Worm (Caenorhabditis elegans): ENCODE data around the gene srj-24.

srj-24 gene

DNA sequence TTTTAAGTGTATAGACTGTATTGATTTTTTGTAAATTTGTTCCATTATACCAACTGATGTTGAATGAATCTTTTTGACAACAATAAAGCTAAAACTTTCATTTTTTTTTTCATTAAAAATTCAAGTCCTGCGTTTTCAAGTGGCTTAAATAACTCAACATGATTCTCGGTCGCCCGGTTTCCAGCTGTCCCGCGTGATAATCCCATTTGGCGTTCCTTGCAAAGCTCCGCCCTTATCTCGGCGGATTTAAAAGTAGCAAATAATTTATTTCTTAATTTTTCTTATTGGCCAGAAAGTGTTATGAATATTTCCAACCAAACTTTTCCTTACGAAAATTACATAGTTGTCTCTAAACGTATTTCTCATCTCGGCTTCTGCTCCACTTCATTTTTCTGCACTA is 17.5 kb upstream of the srj-24 start, which contains the start of gene str-20:
str-20 (plus strand) TSS at position 301 of the 400 bp plus-strand sequence.
- TF ChIP-seq nhr-237 (tag; optimal IDR thresholded peaks at IDR 0.05), result no peak
- no peak for TF ChIP-seq Y55F3AM.14 (GFP tag; optimal IDR thresholded peaks at IDR 0.05)
- TF ChIP-seq nhr-23 (tag; optimal IDR thresholded peaks at IDR 0.05), result no peak
- TF ChIP-seq blmp-1 (tag; optimal IDR thresholded peaks at IDR 0.05; ENCODE audit: insufficient read depth), result no peak
- TF ChIP-seq lin-13 (GFP tag; optimal IDR thresholded peaks at IDR 0.05), result no peak
- TF ChIP-seq gmeb-1 (tag; optimal IDR thresholded peaks at IDR 0.05), result no peak

- TF ChIP-seq mbf-1 (tag; optimal IDR thresholded peaks at IDR 0.05), result no peak
- TF ChIP-seq mdl-1 (tag; optimal IDR thresholded peaks at IDR 0.05), result no peak
- no peak for TF ChIP-seq sma-9 (GFP tag; optimal IDR thresholded peaks at IDR 0.05)
- no peak for TF ChIP-seq sma-9 (tag; optimal IDR thresholded peaks at IDR 0.05)
- no peak for TF ChIP-seq ceh-82 (tag; optimal IDR thresholded peaks at IDR 0.05)
- no peak for TF ChIP-seq nhr-77 (tag; optimal IDR thresholded peaks at IDR 0.05)
- no peak for TF ChIP-seq egl-27 (tag; optimal IDR thresholded peaks at IDR 0.05)
- TF ChIP-seq mab-5 (tag; optimal IDR thresholded peaks at IDR 0.05), result no peak
- no peak for TF ChIP-seq nhr-6 (tag; optimal IDR thresholded peaks at IDR 0.05)
Measured at ce11 chrV:752679-753333, 14.1 kb upstream of the srj-24 start, which contains the start of the genes str-262 and srp-1. TSS of gene str-262 (minus strand) at chrV:752779. TSS of gene srp-1 (plus strand) at chrV:753283.

ce11 chrV:748044-748443 is 9.4 kb upstream of the srj-24 start, which contains the start of gene sri-4:
TSS of gene sri-4 (plus strand) at chrV:748344.
- no peak for TF ChIP-seq lin-11 (tag; optimal IDR thresholded peaks at IDR 0.05)
- no peak for TF ChIP-seq ztf-4 (tag; optimal IDR thresholded peaks at IDR 0.05)
- no peak for TF ChIP-seq Y55F3AM.14 (GFP tag; optimal IDR thresholded peaks at IDR 0.05)
- TF ChIP-seq ztf-1 (GFP tag; conservative IDR thresholded peaks at IDR 0.05), result no peak
- TF ChIP-seq unc-62 (GFP tag; optimal IDR thresholded peaks at IDR 0.05), result no peak
- TF ChIP-seq mbf-1 (tag; optimal IDR thresholded peaks at IDR 0.05), result no peak
- no peak for TF ChIP-seq gmeb-1 (tag; optimal IDR thresholded peaks at IDR 0.05)

DNA sequence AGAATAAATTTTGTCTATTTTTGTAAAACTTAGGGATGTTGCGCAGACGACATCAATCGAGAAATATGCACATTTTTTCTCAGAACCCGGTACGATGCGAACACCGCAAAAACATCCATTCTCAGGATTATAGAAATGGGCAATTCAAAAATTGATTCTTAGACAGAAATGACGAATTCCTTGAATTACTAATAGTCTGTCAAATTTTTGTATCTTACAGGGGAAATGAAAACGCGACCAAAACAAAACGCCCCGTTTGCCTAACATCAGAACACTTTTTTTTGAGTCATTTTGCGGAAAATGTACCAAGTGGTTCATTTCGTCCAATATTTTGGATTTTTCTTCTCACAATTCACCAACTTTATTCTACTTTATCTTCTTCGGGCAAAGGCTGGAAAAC is 4.7 kb upstream of the srj-24 start, which contains the start of gene str-134:
str-134 (plus strand) TSS at position 301 of the 400 bp plus-strand sequence.
- TF ChIP-seq alr-1 (tag; optimal IDR thresholded peaks at IDR 0.05), result no peak
- TF ChIP-seq nhr-21 (tag; optimal IDR thresholded peaks at IDR 0.05), result no peak
- TF ChIP-seq nhr-25 (tag; optimal IDR thresholded peaks at IDR 0.05), result no peak
- no peak for TF ChIP-seq F13H6.1 (tag; optimal IDR thresholded peaks at IDR 0.05)
- TF ChIP-seq ceh-82 (tag; optimal IDR thresholded peaks at IDR 0.05), result no peak
- TF ChIP-seq ztf-1 (GFP tag; conservative IDR thresholded peaks at IDR 0.05), result no peak

DNA sequence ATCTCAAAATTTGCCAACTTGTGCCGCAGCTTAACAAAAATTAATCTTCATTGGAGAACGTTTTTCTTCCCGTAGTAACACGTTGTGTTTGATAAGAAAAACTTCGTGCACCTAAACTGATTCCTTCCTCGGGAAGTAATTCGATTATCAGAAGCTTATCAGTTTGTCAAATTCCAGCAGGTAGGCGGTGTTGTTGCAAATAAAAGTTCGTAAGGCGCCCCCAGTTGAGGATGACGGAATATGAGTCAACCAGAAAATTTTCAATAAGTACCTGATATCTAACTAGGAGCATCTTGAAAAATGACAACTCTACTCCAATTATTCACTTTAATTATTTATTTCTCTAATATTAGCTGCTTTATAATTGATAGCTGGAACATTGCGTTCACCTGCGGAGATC is 3.1 kb upstream of the srj-24 start, which contains the start of gene C05E4.7:
C05E4.7 (plus strand) TSS at position 301 of the 400 bp plus-strand sequence.
- TF ChIP-seq ztf-11 (tag; optimal IDR thresholded peaks at IDR 0.05), result no peak
- TF ChIP-seq zag-1 (tag; optimal IDR thresholded peaks at IDR 0.05), result no peak
- no peak for TF ChIP-seq ceh-82 (tag; optimal IDR thresholded peaks at IDR 0.05)
- TF ChIP-seq nhr-6 (tag; optimal IDR thresholded peaks at IDR 0.05), result no peak
- TF ChIP-seq alr-1 (tag; optimal IDR thresholded peaks at IDR 0.05), result no peak
- no peak for TF ChIP-seq C34F6.9 (tag; optimal IDR thresholded peaks at IDR 0.05)

ce11 chrV:736171-736570 is 2.5 kb downstream of the srj-24 start, which contains the start of gene srj-25:
TSS of gene srj-25 (minus strand) at chrV:736271.
- TF ChIP-seq ztf-1 (GFP tag; conservative IDR thresholded peaks at IDR 0.05) (no peak), snpc-4 (tag; optimal IDR thresholded peaks at IDR 0.05) (no peak), zag-1 (tag; optimal IDR thresholded peaks at IDR 0.05) (no peak), egl-27 (tag; optimal IDR thresholded peaks at IDR 0.05) (no peak), lsy-2 (tag; optimal IDR thresholded peaks at IDR 0.05) (no peak), alr-1 (tag; optimal IDR thresholded peaks at IDR 0.05) (no peak), ZK546.5 (tag; optimal IDR thresholded peaks at IDR 0.05) (no peak), unc-62 (GFP tag; optimal IDR thresholded peaks at IDR 0.05) (no peak), R02D3.7 (tag; optimal IDR thresholded peaks at IDR 0.05) (no peak), nhr-12 (tag; optimal IDR thresholded peaks at IDR 0.05) (no peak)
